Worm (Caenorhabditis elegans) whole organism, late embryonic: ENCODE results near the gene srw-123.

Experiments
- F13H6.1 ChIP-seq: sonication (generic microtip); optimal IDR thresholded peaks from 2 replicates; lab custom pipeline; 2016; ENCODE audit warnings: missing genetic modification characterization, missing compliant biosample characterization
- K09A11.1 ChIP-seq: sonication (generic microtip); optimal IDR thresholded peaks from 2 replicates; lab custom pipeline; 2017; ENCODE audit warnings: antibody characterized with exemption, mild to moderate bottlenecking, missing genetic modification characterization, missing compliant biosample characterization; ENCODE audit not compliant: insufficient read depth
- Y22D7AL.16 ChIP-seq: sonication (generic microtip); optimal IDR thresholded peaks from 2 replicates; lab custom pipeline; 2016; ENCODE audit warnings: missing genetic modification characterization, missing compliant biosample characterization
- ahr-1 ChIP-seq: sonication (generic microtip); optimal IDR thresholded peaks from 2 replicates; lab custom pipeline; 2016; ENCODE audit warnings: missing genetic modification characterization, missing compliant biosample characterization
- ceh-14 ChIP-seq: sonication (generic microtip); optimal IDR thresholded peaks from 2 replicates; lab custom pipeline; 2016; ENCODE audit warnings: missing genotype, missing genetic modification characterization, missing compliant biosample characterization
- ceh-19 ChIP-seq: fragments of 200-800 bp; sonication (Bioruptor generic); optimal IDR thresholded peaks from 2 replicates; lab custom pipeline; 2018; ENCODE audit warnings: mild to moderate bottlenecking, missing genetic modification characterization, missing compliant biosample characterization
- ceh-22 ChIP-seq: sonication (generic microtip); optimal IDR thresholded peaks from 2 replicates; lab custom pipeline; 2017; ENCODE audit warnings: missing biosample characterization, missing genetic modification characterization
- ceh-24 ChIP-seq: sonication (generic microtip); optimal IDR thresholded peaks from 2 replicates; lab custom pipeline; 2016; ENCODE audit warnings: mild to moderate bottlenecking, missing genetic modification characterization, missing compliant biosample characterization
- ceh-30 ChIP-seq: fragments of 150-350 bp; optimal IDR thresholded peaks from 2 replicates; lab custom pipeline; 2014; ENCODE audit warnings: missing biosample characterization, missing genetic modification characterization
- ceh-48 ChIP-seq: sonication (generic microtip); optimal IDR thresholded peaks from 2 replicates; lab custom pipeline; 2016; ENCODE audit warnings: missing genetic modification characterization, inconsistent platforms, missing compliant biosample characterization
- ceh-9 ChIP-seq: sonication (generic microtip); optimal IDR thresholded peaks from 2 replicates; lab custom pipeline; 2016; ENCODE audit warnings: mild to moderate bottlenecking, missing genetic modification characterization, inconsistent platforms, missing compliant biosample characterization
- che-1 ChIP-seq: sonication (generic microtip); optimal IDR thresholded peaks from 2 replicates; lab custom pipeline; 2016; ENCODE audit warnings: mild to moderate bottlenecking, missing genetic modification characterization, missing compliant biosample characterization
- dmd-4 ChIP-seq: sonication (generic microtip); optimal IDR thresholded peaks from 2 replicates; lab custom pipeline; 2016; ENCODE audit warnings: borderline replicate concordance, missing genetic modification characterization, missing compliant biosample characterization
- eyg-1 ChIP-seq: sonication (generic microtip); optimal IDR thresholded peaks from 2 replicates; lab custom pipeline; 2016; ENCODE audit warnings: missing genotype, missing genetic modification characterization, missing compliant biosample characterization
- fax-1 ChIP-seq: sonication (generic microtip); optimal IDR thresholded peaks from 2 replicates; lab custom pipeline; 2016; ENCODE audit warnings: missing genotype, missing genetic modification characterization, missing compliant biosample characterization
- hlh-13 ChIP-seq: fragments of 200-800 bp; sonication (Bioruptor generic); optimal IDR thresholded peaks from 2 replicates; lab custom pipeline; 2018; ENCODE audit warnings: mild to moderate bottlenecking, missing genetic modification characterization, missing compliant biosample characterization
- hlh-15 ChIP-seq: sonication (generic microtip); optimal IDR thresholded peaks from 2 replicates; lab custom pipeline; 2016; ENCODE audit warnings: missing genetic modification characterization, missing compliant biosample characterization
- hlh-30 ChIP-seq: sonication (generic microtip); optimal IDR thresholded peaks from 2 replicates; lab custom pipeline; 2017; ENCODE audit warnings: antibody characterized with exemption, missing genetic modification characterization, missing compliant biosample characterization; ENCODE audit not compliant: insufficient read depth
- madf-2 ChIP-seq: sonication (generic microtip); optimal IDR thresholded peaks from 2 replicates; lab custom pipeline; 2017; ENCODE audit warnings: missing genetic modification characterization, missing compliant biosample characterization
- npax-4 ChIP-seq: sonication (generic microtip); optimal IDR thresholded peaks from 2 replicates; lab custom pipeline; 2016; ENCODE audit warnings: missing genetic modification characterization, missing compliant biosample characterization
- pat-9 ChIP-seq: fragments of 200-800 bp; sonication (Bioruptor generic); optimal IDR thresholded peaks from 2 replicates; lab custom pipeline; 2018; ENCODE audit warnings: mild to moderate bottlenecking, missing genetic modification characterization, moderate library complexity, missing compliant biosample characterization
- pax-1 ChIP-seq: fragments of 150-350 bp; optimal IDR thresholded peaks from 2 replicates; lab custom pipeline; 2014; ENCODE audit warnings: missing biosample characterization, missing genetic modification characterization
- pha-2 ChIP-seq: sonication (generic microtip); optimal IDR thresholded peaks from 2 replicates; lab custom pipeline; 2017; ENCODE audit warnings: mild to moderate bottlenecking, missing genetic modification characterization, missing compliant biosample characterization
- pha-4 ChIP-seq: fragments of 150-350 bp; optimal IDR thresholded peaks from 2 replicates; lab custom pipeline; 2018; ENCODE audit warnings: missing biosample characterization, missing genetic modification reagents, missing genetic modification characterization
- rnt-1 ChIP-seq: sonication (generic microtip); optimal IDR thresholded peaks from 2 replicates; lab custom pipeline; 2016; ENCODE audit warnings: missing genetic modification characterization, missing compliant biosample characterization
- sdc-2 ChIP-seq: sonication (generic microtip); optimal IDR thresholded peaks from 2 replicates; lab custom pipeline; 2016; ENCODE audit warnings: missing genotype, missing genetic modification characterization, missing compliant biosample characterization
- sox-2 ChIP-seq: fragments of 200-800 bp; sonication (Bioruptor generic); IDR thresholded peaks from 2 replicates; pipeline ENCODE4 v1.3.6; 2022; ENCODE audit warnings: missing genetic modification reagents, missing genetic modification characterization, missing compliant biosample characterization
- sox-4 ChIP-seq: sonication (generic microtip); optimal IDR thresholded peaks from 2 replicates; lab custom pipeline; 2017; ENCODE audit warnings: mild to moderate bottlenecking, missing genetic modification characterization, inconsistent platforms, missing compliant biosample characterization
- syd-9 ChIP-seq: sonication (generic microtip); optimal IDR thresholded peaks from 2 replicates; lab custom pipeline; 2016; ENCODE audit warnings: mild to moderate bottlenecking, missing genetic modification characterization, moderate library complexity, missing compliant biosample characterization
- ttx-3 ChIP-seq: sonication (generic microtip); optimal IDR thresholded peaks from 2 replicates; lab custom pipeline; 2016; ENCODE audit warnings: missing genetic modification reagents, missing genetic modification characterization, missing compliant biosample characterization
- unc-42 ChIP-seq: sonication (generic microtip); optimal IDR thresholded peaks from 2 replicates; lab custom pipeline; 2016; ENCODE audit warnings: missing genotype, missing genetic modification characterization, missing compliant biosample characterization
- zip-5 ChIP-seq: sonication (generic microtip); optimal IDR thresholded peaks from 2 replicates; lab custom pipeline; 2016; ENCODE audit warnings: missing genetic modification characterization, missing compliant biosample characterization

The srw-123 gene

ce11 chrV:2938497-2938896 is 36.7 kb downstream of the srw-123 start, which contains the start of gene srw-141:
srw-141 (minus strand) TSS chrV:2938597.
- TF ChIP-seq madf-2 (tag; lab: Kevin White, UChicago) (no peak), K09A11.1 (no peak), F13H6.1 (tag; lab: Kevin White, UChicago) (no peak), sox-2 (no peak), ceh-19 (no peak), pha-2 (tag; lab: Kevin White, UChicago) (no peak), dmd-4 (tag; lab: Kevin White, UChicago) (no peak), ahr-1 (no peak), hlh-30 (no peak), ceh-9 (no peak), npax-4 (no peak), fax-1 (tag; lab: Kevin White, UChicago) (no peak), ceh-30 (no peak), ceh-22 (tag; lab: Kevin White, UChicago) (no peak), pat-9 (tag; lab: Kevin White, UChicago) (no peak)

DNA sequence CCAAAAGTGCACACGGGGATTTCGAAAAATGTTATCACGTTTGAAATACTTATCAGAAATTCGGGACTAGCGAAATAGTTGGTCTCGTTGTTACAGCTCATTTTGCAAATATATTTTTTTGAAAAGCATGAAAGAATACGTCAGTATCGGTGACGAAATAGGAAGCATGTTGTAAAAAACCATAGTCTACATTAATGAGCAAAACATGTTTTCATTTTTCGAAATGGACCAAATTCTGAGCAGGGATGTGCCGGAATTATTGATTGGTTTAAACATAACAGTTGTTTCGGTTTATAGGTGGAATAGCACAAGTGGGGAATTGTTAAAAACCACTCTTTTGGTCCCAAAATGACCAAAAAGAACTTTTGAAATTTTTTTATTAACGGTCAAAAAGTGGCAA is 41.1 kb downstream of the srw-123 start, which contains the start of gene srh-247:
Gene srh-247 (minus strand): TSS at position 101 of the 400 bp plus-strand sequence.
- TF ChIP-seq F13H6.1 (tag; lab: Kevin White, UChicago) (no peak), pat-9 (tag; lab: Kevin White, UChicago) (no peak), fax-1 (tag; lab: Kevin White, UChicago) (no peak), ceh-22 (tag; lab: Kevin White, UChicago) (no peak), syd-9 (tag; lab: Kevin White, UChicago) (no peak), sdc-2 (tag; lab: Kevin White, UChicago) (no peak)

DNA sequence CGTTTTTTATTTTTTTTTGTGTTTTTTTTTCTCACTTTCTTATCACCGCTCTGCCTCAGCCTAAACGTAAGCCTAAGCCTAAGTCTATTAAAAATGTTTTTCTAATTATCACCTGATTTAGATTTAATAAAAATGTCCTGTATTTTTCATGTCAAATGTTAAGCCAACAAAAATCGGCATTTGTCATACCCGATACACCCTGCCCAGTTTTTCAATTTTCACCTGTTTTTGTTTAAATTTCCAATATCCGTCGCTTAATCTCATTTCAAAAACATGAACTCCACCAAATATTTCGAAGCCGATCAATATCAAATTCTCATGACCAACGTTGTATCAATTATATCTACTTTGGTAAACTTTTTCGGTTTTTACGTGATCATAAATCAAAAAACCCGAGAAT is 43.9 kb downstream of the srw-123 start, which contains the start of gene C31B8.1:
Gene C31B8.1 (plus strand): TSS at position 301 of the 400 bp plus-strand sequence.
- no peak for TF ChIP-seq pax-1
- TF ChIP-seq ceh-14 (tag; lab: Kevin White, UChicago): no peak
- no peak for TF ChIP-seq hlh-13 (GFP tag; lab: Kevin White, UChicago)
- TF ChIP-seq unc-42 (tag; lab: Kevin White, UChicago): no peak
- TF ChIP-seq sox-4 (tag; lab: Kevin White, UChicago): no peak
- TF ChIP-seq pha-2 (tag; lab: Kevin White, UChicago): no peak
- no peak for TF ChIP-seq ceh-48
- no peak for TF ChIP-seq rnt-1 (tag; lab: Kevin White, UChicago)

DNA sequence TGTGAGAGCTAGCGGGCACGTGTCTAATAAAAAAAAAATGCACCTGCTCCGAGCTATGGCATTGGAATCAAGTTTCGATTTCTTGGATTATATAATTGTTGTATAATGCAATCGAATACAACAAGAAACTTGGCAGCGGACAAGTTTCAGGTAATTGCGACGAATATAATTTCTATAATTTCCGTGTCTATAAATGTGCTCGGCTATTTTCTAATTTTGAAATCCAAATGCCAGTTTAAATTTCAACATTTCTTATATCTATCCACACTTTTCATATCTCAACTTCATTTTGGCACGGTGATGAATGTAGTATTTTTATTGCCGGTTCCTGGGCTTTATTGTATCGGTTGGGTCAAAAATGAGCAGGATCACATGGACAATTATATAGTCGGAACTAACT is 45.4 kb downstream of the srw-123 start, which contains the start of gene C31B8.16:
Gene C31B8.16 (plus strand): TSS at position 301 of the 400 bp plus-strand sequence.
- TF ChIP-seq Y22D7AL.16 (no peak), ceh-24 (no peak), sdc-2 (tag; lab: Kevin White, UChicago) (no peak)

DNA sequence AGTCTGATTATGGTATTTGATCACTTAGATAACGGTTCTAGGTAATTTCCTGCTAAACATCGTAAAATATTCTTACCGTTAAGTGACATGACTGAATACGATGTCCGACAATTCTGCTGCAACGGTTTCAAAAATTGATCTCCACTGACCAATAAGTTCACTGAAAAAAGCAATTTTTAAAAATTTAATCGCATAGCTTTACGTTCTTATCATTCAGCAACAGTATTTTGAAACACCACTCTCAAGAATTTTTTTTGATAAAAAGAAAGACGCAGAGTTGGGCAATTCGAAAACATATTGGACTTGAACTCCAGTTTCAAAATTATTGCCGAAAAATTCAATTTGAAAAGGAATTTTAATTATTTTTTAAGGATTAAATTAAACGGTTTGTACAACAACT is 47.6 kb downstream of the srw-123 start, which contains the start of gene C31B8.12:
Gene C31B8.12 (minus strand): TSS at position 101 of the 400 bp plus-strand sequence.
- TF ChIP-seq sox-2 (no peak), pha-4 (tag; lab: Kevin White, UChicago) (no peak), eyg-1 (tag; lab: Kevin White, UChicago) (no peak), che-1 (tag; lab: Kevin White, UChicago) (no peak), zip-5 (no peak), syd-9 (tag; lab: Kevin White, UChicago) (no peak), hlh-15 (tag; lab: Kevin White, UChicago) (no peak), ttx-3 (tag; lab: Kevin White, UChicago) (no peak)
- TF ChIP-seq, all 69 proteins: peak for 0
